Worm (Caenorhabditis elegans): Measurements from ENCODE around the gene F41C3.7.

F41C3.7 gene

DNA sequence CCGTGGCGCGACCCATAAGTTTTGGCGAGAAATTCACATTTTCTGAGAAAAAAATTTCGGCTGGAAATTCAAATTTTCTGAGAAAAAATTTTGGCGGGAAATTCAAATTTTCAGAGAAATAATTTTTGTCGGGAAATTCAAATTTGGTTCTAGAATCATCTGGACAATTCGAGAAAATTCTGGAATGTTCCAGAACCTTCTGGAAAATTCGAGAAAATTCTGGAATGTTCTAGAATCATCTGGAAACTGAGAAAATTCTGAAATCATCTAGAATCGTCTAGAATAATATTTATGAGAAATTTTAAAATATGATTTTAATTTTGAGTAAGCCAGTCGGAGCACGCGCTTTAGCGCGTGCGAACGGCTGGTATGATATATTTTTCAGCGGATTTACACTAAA is 45.0 kb upstream of the F41C3.7 start:
- TF ChIP-seq hsf-1 (GFP tag; IDR thresholded peaks at IDR 0.05): peak; percentile 93
- TF ChIP-seq lin-26 (GFP tag; IDR thresholded peaks at IDR 0.05): no peak
- peak; percentile 6 for TF ChIP-seq rpc-1 (optimal IDR thresholded peaks at IDR 0.05)
- TF ChIP-seq rpc-1 (tag; optimal IDR thresholded peaks at IDR 0.05): no peak

DNA sequence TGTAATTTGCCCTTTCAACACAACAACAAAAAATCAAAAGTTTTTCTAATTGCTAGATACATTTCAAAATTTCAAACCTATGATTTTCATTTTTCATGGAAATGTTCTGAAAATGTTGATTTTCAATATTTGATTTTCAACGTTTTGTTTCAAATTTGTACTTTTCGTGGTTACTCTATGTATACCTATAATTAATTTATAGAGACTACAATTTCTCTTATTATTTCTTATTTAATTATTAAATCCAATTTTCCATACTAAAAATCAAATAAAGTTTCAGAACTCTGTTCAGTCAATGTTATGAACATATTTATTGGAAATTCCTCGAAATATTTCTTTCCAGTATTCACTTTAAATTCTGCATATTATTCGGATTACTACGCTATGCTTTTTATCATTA is 42.9 kb upstream of the F41C3.7 start, which contains the start of gene sre-39:
TSS of gene sre-39 (plus strand) at position 301 of the 400 bp plus-strand sequence.
- TF ChIP-seq Y79H2A.3 (GFP tag; conservative IDR thresholded peaks at IDR 0.05): no peak
- TF ChIP-seq ztf-18 (tag; optimal IDR thresholded peaks at IDR 0.05): no peak
- TF ChIP-seq snpc-1.1 (tag; optimal IDR thresholded peaks at IDR 0.05; ENCODE audit: insufficient read depth): no peak
- TF ChIP-seq B0336.3 (GFP tag; IDR thresholded peaks at IDR 0.05): no peak
- TF ChIP-seq F10E7.11 (tag; optimal IDR thresholded peaks at IDR 0.05): no peak
- TF ChIP-seq dox-1 (GFP tag; IDR thresholded peaks at IDR 0.05): no peak
- no peak for TF ChIP-seq lir-1 (GFP tag; conservative IDR thresholded peaks at IDR 0.05)
- TF ChIP-seq Y95B8A.8 (GFP tag; IDR thresholded peaks at IDR 0.05): no peak
- TF ChIP-seq him-1 (tag; optimal IDR thresholded peaks at IDR 0.05): no peak
- no peak for TF ChIP-seq fkh-3 (tag; optimal IDR thresholded peaks at IDR 0.05)
- no peak for TF ChIP-seq ztf-26 (tag; optimal IDR thresholded peaks at IDR 0.05)
- no peak for TF ChIP-seq K12H6.12 (tag; optimal IDR thresholded peaks at IDR 0.05)
- no peak for TF ChIP-seq ekl-4 (GFP tag; IDR thresholded peaks at IDR 0.05)
- no peak for TF ChIP-seq sea-2 (GFP tag; IDR thresholded peaks at IDR 0.05)
- TF ChIP-seq aptf-3 (GFP tag; IDR thresholded peaks at IDR 0.05): no peak
- no peak for TF ChIP-seq lsy-27 (tag; optimal IDR thresholded peaks at IDR 0.05; ENCODE audit: borderline replicate concordance, insufficient read depth)
- TF ChIP-seq lin-40 (tag; optimal IDR thresholded peaks at IDR 0.05): no peak
- TF ChIP-seq lin-54 (GFP tag; optimal IDR thresholded peaks at IDR 0.05): no peak
- TF ChIP-seq ztf-22 (GFP tag; optimal IDR thresholded peaks at IDR 0.05): no peak

DNA sequence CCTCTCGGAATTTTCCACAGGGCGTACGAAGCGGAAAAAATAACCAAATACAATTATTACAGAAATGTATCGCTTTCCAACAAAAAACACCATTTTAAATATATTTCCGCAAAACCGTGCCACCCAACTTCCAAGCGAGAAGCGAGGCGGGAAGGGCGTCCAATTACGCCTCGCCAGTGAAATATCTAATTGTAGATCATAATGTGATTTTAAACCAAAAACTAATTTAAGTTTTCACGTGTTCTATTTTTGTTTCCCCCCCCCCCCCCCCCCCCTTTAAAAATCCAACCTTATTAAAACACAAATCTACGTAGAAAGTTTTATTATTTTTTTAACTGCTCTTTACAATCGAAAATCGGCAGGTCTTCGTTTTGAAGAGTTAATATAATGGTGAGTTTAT is 40.4 kb upstream of the F41C3.7 start, which contains the start of gene F10G7.12:
TSS of gene F10G7.12 (plus strand) at position 301 of the 400 bp plus-strand sequence.
- no peak for TF ChIP-seq ztf-6 (GFP tag; IDR thresholded peaks at IDR 0.05)
- TF ChIP-seq dpl-1 (GFP tag; optimal IDR thresholded peaks at IDR 0.05): no peak
- TF ChIP-seq lin-26 (GFP tag; IDR thresholded peaks at IDR 0.05): no peak
- no peak for TF ChIP-seq lsl-1 (GFP tag; optimal IDR thresholded peaks at IDR 0.05)
- TF ChIP-seq madf-3 (GFP tag; IDR thresholded peaks at IDR 0.05): no peak
- TF ChIP-seq hmg-20 (GFP tag; IDR thresholded peaks at IDR 0.05): no peak
- TF ChIP-seq B0035.1 (tag; optimal IDR thresholded peaks at IDR 0.05): no peak
- no peak for TF ChIP-seq sea-2 (GFP tag; IDR thresholded peaks at IDR 0.05)
- no peak for TF ChIP-seq sptf-2 (GFP tag; optimal IDR thresholded peaks at IDR 0.05)
- no peak for TF ChIP-seq ztf-26 (tag; optimal IDR thresholded peaks at IDR 0.05)

DNA sequence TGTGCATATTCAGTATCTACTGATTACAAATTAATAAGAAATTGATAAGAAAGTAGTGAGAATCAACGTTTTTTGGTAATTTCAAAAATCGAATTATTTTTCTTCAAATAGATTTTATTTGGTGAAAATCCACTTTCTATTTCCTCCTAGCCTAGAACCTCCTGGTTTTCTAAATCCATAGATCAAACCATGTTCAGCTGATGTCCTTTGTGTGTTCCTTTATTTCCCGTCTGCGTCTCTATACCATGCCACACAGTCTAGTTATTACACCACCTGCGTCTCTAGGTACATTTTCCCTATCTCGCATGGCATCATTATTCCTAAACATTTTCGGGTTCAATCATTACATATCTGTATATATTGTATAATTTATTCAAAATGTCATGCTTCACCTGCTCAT is 36.7 kb upstream of the F41C3.7 start, which contains the start of gene F10G7.5:
TSS of gene F10G7.5 (plus strand) at position 286 of the 400 bp plus-strand sequence.
- TF ChIP-seq mel-28 (tag; optimal IDR thresholded peaks at IDR 0.05; ENCODE audit: borderline replicate concordance) (no peak), hmg-1.2 (GFP tag; IDR thresholded peaks at IDR 0.05) (peak; percentile 93), hsf-1 (GFP tag; IDR thresholded peaks at IDR 0.05) (no peak), ceh-79 (tag; optimal IDR thresholded peaks at IDR 0.05) (no peak), attf-3 (GFP tag; conservative IDR thresholded peaks at IDR 0.05) (no peak), nhr-80 (tag; optimal IDR thresholded peaks at IDR 0.05) (peak; percentile 1), attf-5 (GFP tag; optimal IDR thresholded peaks at IDR 0.05) (peak; percentile 4), C06A6.2 (GFP tag; conservative IDR thresholded peaks at IDR 0.05) (no peak)

All from whole organism, young adult.